Worm (Caenorhabditis elegans) whole organism, midembryonic: ENCODE data around the gene mex-5.

Experiments used
- T22C8.4 ChIP-seq: fragments of 200-800 bp; sonication (Bioruptor generic); IDR thresholded peaks from 2 replicates; pipeline ENCODE4 v1.3.6; 2022; ENCODE audit warnings: missing genetic modification characterization, missing compliant biosample characterization
- cog-1 ChIP-seq: sonication (generic microtip); optimal IDR thresholded peaks from 2 replicates; lab custom pipeline; 2016; ENCODE audit warnings: missing genetic modification characterization, missing compliant biosample characterization
- ref-1 ChIP-seq: fragments of 200-800 bp; sonication (Bioruptor generic); conservative IDR thresholded peaks from 2 replicates; pipeline ENCODE4 v1.3.6; 2022; ENCODE audit warnings: missing genetic modification reagents, missing genetic modification characterization, missing compliant biosample characterization
- ztf-23 ChIP-seq: fragments of 200-800 bp; sonication (Bioruptor generic); IDR thresholded peaks from 2 replicates; pipeline ENCODE4 v1.3.6; 2022; ENCODE audit warnings: missing genetic modification reagents, missing genetic modification characterization, missing compliant biosample characterization

ce11 chrIV:13386903-13387302 is 33.4 kb downstream of the mex-5 start, which contains the start of gene lsm-3:
- no peak for TF ChIP-seq cog-1 (tag; lab: Kevin White, UChicago)
- TF ChIP-seq T22C8.4 (GFP tag; lab: Robert Waterston, UW): no peak
- no peak for TF ChIP-seq ref-1 (GFP tag; lab: Robert Waterston, UW)
- TF ChIP-seq ztf-23 (GFP tag; lab: Robert Waterston, UW): no peak
